Worm (Caenorhabditis elegans) whole organism, young adult: ENCODE data around the gene cex-2.

Experiments
- B0035.1 ChIP-seq: sonication (generic microtip); optimal IDR thresholded peaks from 2 replicates; lab custom pipeline; 2016; ENCODE audit warnings: missing genetic modification characterization, mild to moderate bottlenecking, missing compliant biosample characterization, missing genotype, missing genetic modification reagents
- B0261.1 ChIP-seq: sonication (generic microtip); optimal IDR thresholded peaks from 2 replicates; lab custom pipeline; 2016; ENCODE audit warnings: mild to moderate bottlenecking, missing genetic modification characterization, moderate library complexity, missing compliant biosample characterization
- D2030.7 ChIP-seq: fragments of 200-800 bp; sonication (Bioruptor generic); IDR thresholded peaks from 2 replicates; pipeline ENCODE4 v1.3.6; 2022; ENCODE audit warnings: missing genetic modification reagents, missing genetic modification characterization, missing compliant biosample characterization
- F37B4.10 ChIP-seq: fragments of 200-800 bp; sonication (Bioruptor generic); IDR thresholded peaks from 2 replicates; pipeline ENCODE4 v1.3.6; 2022; ENCODE audit warnings: missing genetic modification characterization, missing compliant biosample characterization
- F39B2.1 ChIP-seq: fragments of 200-800 bp; sonication (Bioruptor generic); IDR thresholded peaks from 2 replicates; pipeline ENCODE4 v1.3.6; 2022; ENCODE audit warnings: missing genetic modification reagents, missing genetic modification characterization, missing compliant biosample characterization
- F52B5.7 ChIP-seq: sonication (generic microtip); optimal IDR thresholded peaks from 2 replicates; lab custom pipeline; 2016; ENCODE audit warnings: mild to moderate bottlenecking, missing genetic modification characterization, missing compliant biosample characterization
- F55B11.4 ChIP-seq: sonication (generic microtip); optimal IDR thresholded peaks from 2 replicates; lab custom pipeline; 2016; ENCODE audit warnings: missing compliant biosample characterization, missing genetic modification characterization, borderline replicate concordance; ENCODE audit not compliant: insufficient read depth
- F57A8.1 ChIP-seq: fragments of 200-800 bp; sonication (Bioruptor generic); optimal IDR thresholded peaks from 2 replicates; lab custom pipeline; 2018; ENCODE audit warnings: mild to moderate bottlenecking, missing genetic modification characterization, moderate library complexity, missing compliant biosample characterization
- T07F8.4 ChIP-seq: sonication (generic microtip); optimal IDR thresholded peaks from 2 replicates; lab custom pipeline; 2016; ENCODE audit warnings: mild to moderate bottlenecking, missing genetic modification characterization, moderate library complexity, missing compliant biosample characterization
- T26A5.8 ChIP-seq: sonication (generic microtip); optimal IDR thresholded peaks from 2 replicates; lab custom pipeline; 2016; ENCODE audit warnings: missing genetic modification characterization, missing compliant biosample characterization
- Y53G8AR.9 ChIP-seq: fragments of 200-800 bp; sonication (Bioruptor generic); conservative IDR thresholded peaks from 2 replicates; pipeline ENCODE4 v1.3.6; 2022; ENCODE audit warnings: missing genetic modification reagents, missing genetic modification characterization, missing compliant biosample characterization
- ama-1 ChIP-seq, 3 experiments: fragments of 150-350 bp in 1 of 3; sonication (generic microtip) in 2 of 3; optimal IDR thresholded peaks; 2 replicates each; lab custom pipeline; 2014 to 2018; ENCODE audit warnings: missing biosample characterization in 2 of 3, missing genetic modification characterization in 2 of 3, missing genetic modification reagents in 2 of 3
- atf-7 ChIP-seq: sonication (generic microtip); optimal IDR thresholded peaks from 2 replicates; lab custom pipeline; 2017; ENCODE audit warnings: mild to moderate bottlenecking, missing genetic modification characterization, missing compliant biosample characterization
- cebp-2 ChIP-seq: fragments of 200-800 bp; sonication (Bioruptor generic); IDR thresholded peaks from 2 replicates; pipeline ENCODE4 v1.3.6; 2022; ENCODE audit warnings: missing genetic modification characterization, missing compliant biosample characterization
- ceh-100 ChIP-seq: fragments of 200-800 bp; sonication (Bioruptor generic); IDR thresholded peaks from 2 replicates; pipeline ENCODE4 v1.3.6; 2022; ENCODE audit warnings: missing genetic modification reagents, missing genetic modification characterization, missing compliant biosample characterization
- dox-1 ChIP-seq: fragments of 200-800 bp; sonication (Bioruptor generic); IDR thresholded peaks from 2 replicates; pipeline ENCODE4 v1.3.6; 2022; ENCODE audit warnings: missing genetic modification reagents, missing genetic modification characterization, missing compliant biosample characterization
- dpff-1 ChIP-seq: sonication (generic microtip); optimal IDR thresholded peaks from 2 replicates; lab custom pipeline; 2017; ENCODE audit warnings: mild to moderate bottlenecking, missing genetic modification characterization, missing compliant biosample characterization
- dpl-1 ChIP-seq: fragments of 150-350 bp; optimal IDR thresholded peaks from 2 replicates; lab custom pipeline; 2014; ENCODE audit warnings: missing biosample characterization, missing genetic modification reagents, missing genetic modification characterization
- efl-1 ChIP-seq: fragments of 150-350 bp; optimal IDR thresholded peaks from 2 replicates; lab custom pipeline; 2014; ENCODE audit warnings: missing biosample characterization, missing genetic modification reagents, missing genetic modification characterization
- him-1 ChIP-seq: sonication (generic microtip); optimal IDR thresholded peaks from 2 replicates; lab custom pipeline; 2016; ENCODE audit warnings: missing genotype, missing genetic modification reagents, missing genetic modification characterization, missing compliant biosample characterization
- lin-40 ChIP-seq: sonication (generic microtip); optimal IDR thresholded peaks from 2 replicates; lab custom pipeline; 2016; ENCODE audit warnings: missing genetic modification characterization, mild to moderate bottlenecking, missing compliant biosample characterization, missing genotype, missing genetic modification reagents
- lin-54 ChIP-seq: fragments of 200-800 bp; sonication (Bioruptor generic); optimal IDR thresholded peaks from 2 replicates; lab custom pipeline; 2018; ENCODE audit warnings: mild to moderate bottlenecking, missing genetic modification characterization, missing compliant biosample characterization
- lsl-1 ChIP-seq: fragments of 200-800 bp; sonication (Bioruptor generic); optimal IDR thresholded peaks from 2 replicates; lab custom pipeline; 2018; ENCODE audit warnings: mild to moderate bottlenecking, missing genetic modification characterization, moderate library complexity, missing compliant biosample characterization
- madf-8 ChIP-seq: fragments of 200-800 bp; sonication (Bioruptor generic); conservative IDR thresholded peaks from 2 replicates; pipeline ENCODE4 v1.3.6; 2022; ENCODE audit warnings: missing genetic modification reagents, missing genetic modification characterization, missing compliant biosample characterization
- mcd-1 ChIP-seq: fragments of 200-800 bp; sonication (Bioruptor generic); IDR thresholded peaks from 2 replicates; pipeline ENCODE4 v1.3.6; 2022; ENCODE audit warnings: missing genetic modification reagents, missing genetic modification characterization, missing compliant biosample characterization
- mxl-1 ChIP-seq: sonication (generic microtip); optimal IDR thresholded peaks from 2 replicates; lab custom pipeline; 2016; ENCODE audit warnings: missing genetic modification characterization, missing compliant biosample characterization
- nhr-27 ChIP-seq: fragments of 200-800 bp; sonication (Bioruptor generic); optimal IDR thresholded peaks from 2 replicates; lab custom pipeline; 2018; ENCODE audit warnings: mild to moderate bottlenecking, missing genetic modification characterization, moderate library complexity, missing compliant biosample characterization
- pbrm-1 ChIP-seq: fragments of 200-800 bp; sonication (Bioruptor generic); IDR thresholded peaks from 2 replicates; pipeline ENCODE4 v1.3.6; 2022; ENCODE audit warnings: missing genetic modification reagents, missing genetic modification characterization, missing compliant biosample characterization
- sea-2 ChIP-seq: fragments of 200-800 bp; sonication (Bioruptor generic); IDR thresholded peaks from 2 replicates; pipeline ENCODE4 v1.3.6; 2022; ENCODE audit warnings: missing genetic modification characterization, missing compliant biosample characterization
- snpc-1.3 ChIP-seq: sonication (generic microtip); optimal IDR thresholded peaks from 2 replicates; lab custom pipeline; 2017; ENCODE audit warnings: missing genetic modification characterization, mild to moderate bottlenecking, missing compliant biosample characterization, antibody characterized with exemption, moderate library complexity, missing genotype, missing genetic modification reagents; ENCODE audit not compliant: insufficient read depth
- snpc-3.4 ChIP-seq: sonication (generic microtip); optimal IDR thresholded peaks from 2 replicates; lab custom pipeline; 2017; ENCODE audit warnings: missing genetic modification characterization, mild to moderate bottlenecking, missing compliant biosample characterization, antibody characterized with exemption, moderate library complexity, missing genotype, missing genetic modification reagents
- somi-1 ChIP-seq: fragments of 200-800 bp; sonication (Bioruptor generic); optimal IDR thresholded peaks from 2 replicates; lab custom pipeline; 2018; ENCODE audit warnings: mild to moderate bottlenecking, missing genetic modification characterization, missing compliant biosample characterization
- unc-130 ChIP-seq: sonication (generic microtip); optimal IDR thresholded peaks from 2 replicates; lab custom pipeline; 2016; ENCODE audit warnings: missing genetic modification reagents, missing genetic modification characterization, missing compliant biosample characterization
- unc-62 ChIP-seq: fragments of 150-350 bp; optimal IDR thresholded peaks from 2 replicates; lab custom pipeline; 2014; ENCODE audit warnings: missing biosample characterization, missing genetic modification reagents, missing genetic modification characterization
- ztf-18 ChIP-seq: sonication (generic microtip); optimal IDR thresholded peaks from 2 replicates; lab custom pipeline; 2016; ENCODE audit warnings: missing genotype, mild to moderate bottlenecking, missing genetic modification characterization, missing compliant biosample characterization
- ztf-26 ChIP-seq: sonication (generic microtip); optimal IDR thresholded peaks from 2 replicates; lab custom pipeline; 2017; ENCODE audit warnings: missing genetic modification characterization, missing compliant biosample characterization

The cex-2 gene

DNA sequence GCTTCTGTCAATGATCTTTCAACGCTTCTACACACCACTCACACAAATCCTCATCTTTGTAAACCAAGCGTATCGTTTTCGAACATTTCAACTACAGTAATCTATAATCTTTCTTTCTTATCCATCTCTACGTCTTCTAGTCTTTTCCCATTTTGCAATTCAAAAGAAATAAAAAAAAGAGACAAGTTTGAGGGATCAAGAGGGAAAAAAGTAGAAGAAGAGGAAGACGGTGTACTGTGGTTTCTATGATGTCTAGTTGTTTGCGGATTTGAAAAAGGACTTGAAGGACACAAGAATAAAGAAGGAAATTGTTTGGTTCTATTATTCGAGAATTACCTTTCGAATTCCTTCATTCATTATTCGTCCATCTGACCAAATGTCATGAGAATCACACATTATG, 42.7 kb downstream of the cex-2 start:
- TF ChIP-seq unc-130 (GFP tag; lab: Kevin White, UChicago) = no peak
- TF ChIP-seq ztf-18 (tag; lab: Kevin White, UChicago) = no peak
- no peak for TF ChIP-seq B0261.1 (tag; lab: Kevin White, UChicago)
- no peak for TF ChIP-seq nhr-27 (tag; lab: Kevin White, UChicago)
- TF ChIP-seq F55B11.4 (tag; lab: Kevin White, UChicago) = no peak
- TF ChIP-seq mxl-1 (tag; lab: Kevin White, UChicago) = no peak
- TF ChIP-seq dpff-1 (tag; lab: Kevin White, UChicago) = no peak
- TF ChIP-seq B0035.1 (tag; lab: Kevin White, UChicago) = no peak
- TF ChIP-seq pbrm-1 (GFP tag; lab: Robert Waterston, UW) = no peak
- no peak for TF ChIP-seq F52B5.7 (tag; lab: Kevin White, UChicago)
- no peak for TF ChIP-seq atf-7 (tag; lab: Kevin White, UChicago)
- TF ChIP-seq unc-62 (GFP tag; lab: Kevin White, UChicago) = no peak
- TF ChIP-seq lin-40 (tag; lab: Kevin White, UChicago) = no peak
- no peak for TF ChIP-seq efl-1 (GFP tag; lab: Kevin White, UChicago)
- TF ChIP-seq, all 124 proteins: peak for 0

ce11 chrII:7791408-7792050, 43.7 kb downstream of the cex-2 start:
- TF ChIP-seq mcd-1 (GFP tag; lab: Robert Waterston, UW) = no peak
- no peak for TF ChIP-seq ama-1 (optimal IDR thresholded peaks at IDR 0.05; lab: Kevin White, UChicago)
- no peak for TF ChIP-seq ama-1 (GFP tag; optimal IDR thresholded peaks at IDR 0.05; lab: Kevin White, UChicago)
- no peak for TF ChIP-seq lin-54 (GFP tag; lab: Kevin White, UChicago)
- TF ChIP-seq ztf-26 (tag; lab: Kevin White, UChicago) = no peak
- no peak for TF ChIP-seq D2030.7 (GFP tag; lab: Robert Waterston, UW)
- TF ChIP-seq snpc-1.3 = no peak
- no peak for TF ChIP-seq F39B2.1 (GFP tag; lab: Robert Waterston, UW)
- no peak for TF ChIP-seq dpl-1
- no peak for TF ChIP-seq madf-8 (GFP tag; lab: Robert Waterston, UW)
- no peak for TF ChIP-seq cebp-2 (GFP tag; lab: Robert Waterston, UW)
- TF ChIP-seq F57A8.1 (GFP tag; lab: Kevin White, UChicago) = no peak
- TF ChIP-seq lsl-1 (GFP tag; lab: Kevin White, UChicago) = no peak
- TF ChIP-seq T26A5.8 (tag; lab: Kevin White, UChicago) = no peak
- no peak for TF ChIP-seq dpff-1 (tag; lab: Kevin White, UChicago)
- TF ChIP-seq snpc-3.4 = no peak

DNA sequence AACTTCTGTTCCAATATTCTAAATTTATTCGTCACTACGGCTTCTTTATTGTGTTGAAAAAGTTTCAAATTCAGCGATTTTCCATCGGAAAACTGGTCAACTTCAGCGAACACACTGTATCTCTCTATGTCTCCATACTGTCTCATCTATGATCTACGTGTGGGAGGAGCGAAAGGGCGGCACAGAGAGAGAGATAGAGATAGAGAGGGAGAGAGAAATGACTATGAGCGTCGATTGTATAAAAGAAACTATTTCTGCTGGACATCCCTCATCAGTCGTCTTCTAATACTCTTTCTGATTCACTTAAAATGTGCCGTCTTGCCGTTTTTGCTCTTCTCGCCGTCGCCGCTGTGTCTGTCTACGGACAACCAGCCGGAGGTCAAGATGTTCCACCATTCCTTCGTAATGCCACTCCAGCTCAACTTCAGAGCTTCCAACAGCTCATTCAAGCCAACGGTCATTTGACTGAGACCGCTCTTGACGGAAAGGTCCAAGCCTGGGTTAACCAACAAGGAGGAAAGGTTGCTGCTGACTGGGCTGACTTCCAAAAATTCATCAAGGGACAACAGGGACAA, 44.8 kb downstream of the cex-2 start, which contains the start of gene srlf-1:
Gene srlf-1 (plus strand): TSS at position 268 of the 575 bp plus-strand sequence.
- TF ChIP-seq B0035.1 (tag; lab: Kevin White, UChicago) (no peak), Y53G8AR.9 (no peak), ama-1 (optimal IDR thresholded peaks at IDR 0.05; lab: Kevin White, UChicago) (peak; percentile 43), ama-1 (GFP tag; optimal IDR thresholded peaks at IDR 0.05; lab: Kevin White, UChicago) (no peak), sea-2 (GFP tag; lab: Robert Waterston, UW) (no peak), lin-40 (tag; lab: Kevin White, UChicago) (peak; percentile 11), ceh-100 (GFP tag; lab: Robert Waterston, UW) (no peak), mxl-1 (tag; lab: Kevin White, UChicago) (no peak), T07F8.4 (tag; lab: Kevin White, UChicago) (no peak), dox-1 (no peak), snpc-3.4 (no peak), him-1 (no peak), mcd-1 (GFP tag; lab: Robert Waterston, UW) (0 out of 2 replicates have a peak, but pooled peaks have one; percentile 8), somi-1 (no peak), ztf-26 (tag; lab: Kevin White, UChicago) (peak; percentile 42), F37B4.10 (GFP tag; lab: Robert Waterston, UW) (0 out of 2 replicates have a peak, but pooled peaks have one; percentile 18), pbrm-1 (GFP tag; lab: Robert Waterston, UW) (no peak)
- TF ChIP-seq, all 124 proteins: peak for 5
